Fruit fly (Drosophila melanogaster): Measurements from ENCODE around the gene CG12155.
A peak's percentile ranks its signal among the peaks of the same experiment; 100 is the strongest.

Gene CG12155

DNA sequence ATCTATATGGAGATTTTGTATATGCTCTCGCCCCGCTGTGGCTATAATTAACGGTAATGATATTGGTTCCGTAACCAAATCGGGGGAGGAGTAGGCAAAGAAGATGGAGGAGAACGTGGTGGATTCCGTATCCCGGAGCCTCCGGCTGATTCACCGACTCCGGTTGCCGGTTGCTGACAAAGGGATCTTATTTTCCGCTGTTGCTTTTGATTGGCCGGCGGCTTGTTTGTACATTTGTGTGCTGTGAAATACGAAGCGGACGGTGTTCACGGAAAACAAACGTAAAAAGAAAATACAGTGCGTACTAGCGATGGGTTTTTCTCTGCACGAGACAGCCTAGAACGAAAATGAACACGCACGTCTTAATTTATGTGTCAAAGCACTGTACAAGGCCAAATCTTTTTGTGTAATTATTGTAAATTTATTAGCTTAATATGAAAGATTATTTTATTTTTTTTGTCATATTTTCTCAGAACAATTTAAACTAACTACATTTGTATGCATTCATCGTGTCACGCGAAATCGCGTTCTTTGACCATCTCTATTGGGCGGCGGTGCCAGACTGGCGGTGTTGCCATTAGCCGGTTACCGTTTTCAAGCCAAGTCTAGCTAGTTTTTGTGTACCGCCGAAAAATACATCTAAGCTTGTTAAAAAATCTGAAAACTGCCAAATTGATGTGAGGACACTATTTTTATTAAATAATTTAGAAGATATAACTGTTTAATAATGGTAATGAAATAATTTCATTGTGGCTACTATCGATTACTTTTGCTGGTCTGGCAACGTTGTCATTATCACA lies 5.8 kb downstream of the CG12155 start, which contains the start of the genes Pdp and Rab39 (continued):
- peak; percentile 98 for TF ChIP-seq Dll (GFP tag; IDR thresholded peaks at IDR 0.05; ENCODE audit: partially characterized antibody)
- peak; percentile 78 for TF ChIP-seq CG10147 (GFP tag; optimal IDR thresholded peaks at IDR 0.05)
- TF ChIP-seq CG10267 (tag; optimal IDR thresholded peaks at IDR 0.05) = peak; percentile 64
- TF ChIP-seq CG18619 (GFP tag; optimal IDR thresholded peaks at IDR 0.05) = peak; percentile 68
- peak; percentile 78 for TF ChIP-seq Hmr (GFP tag; optimal IDR thresholded peaks at IDR 0.05)
- TF ChIP-seq Hey (tag; optimal IDR thresholded peaks at IDR 0.05) = no peak
- peak; percentile 88 for TF ChIP-seq Rfx (GFP tag; IDR thresholded peaks at IDR 0.05)
- peak; percentile 22 for TF ChIP-seq psq (GFP tag; optimal IDR thresholded peaks at IDR 0.05)
- TF ChIP-seq CG4730 (GFP tag; IDR thresholded peaks at IDR 0.05) = 0 out of 2 replicates have a peak, but pooled peaks have one; percentile 18
- TF ChIP-seq CG7556 (GFP tag; optimal IDR thresholded peaks at IDR 0.05) = peak; percentile 67
- peak; percentile 42 for TF ChIP-seq dm (GFP tag; optimal IDR thresholded peaks at IDR 0.05)
- TF ChIP-seq nau (GFP tag; optimal IDR thresholded peaks at IDR 0.05) = no peak
- no peak for TF ChIP-seq tap (tag; optimal IDR thresholded peaks at IDR 0.05)
- TF ChIP-seq CG14441 (GFP tag; IDR thresholded peaks at IDR 0.05) = peak; percentile 76; the same call in 1 of the 2 replicates
- no peak for TF ChIP-seq Eip74EF (GFP tag; optimal IDR thresholded peaks at IDR 0.05)
- TF ChIP-seq Scr (GFP tag; IDR thresholded peaks at IDR 0.05; ENCODE audit: partially characterized antibody) = peak; percentile 96
- TF ChIP-seq crc (GFP tag; optimal IDR thresholded peaks at IDR 0.05) = no peak
- TF ChIP-seq CG31388 (GFP tag; optimal IDR thresholded peaks at IDR 0.05) = peak; percentile 11
- peak; percentile 92 for TF ChIP-seq CG34224 (GFP tag; IDR thresholded peaks at IDR 0.05; ENCODE audit: partially characterized antibody)
- TF ChIP-seq Dip3 (GFP tag; optimal IDR thresholded peaks at IDR 0.05) = peak; percentile 68
- TF ChIP-seq CG17829 (tag; optimal IDR thresholded peaks at IDR 0.05) = peak; percentile 81
- TF ChIP-seq exex (tag; optimal IDR thresholded peaks at IDR 0.05) = no peak
- TF ChIP-seq HHEX (GFP tag; optimal IDR thresholded peaks at IDR 0.05) = peak; percentile 66
- TF ChIP-seq croc (GFP tag; conservative IDR thresholded peaks at IDR 0.05) = peak; percentile 73
- TF ChIP-seq CG14860 (GFP tag; IDR thresholded peaks at IDR 0.05; ENCODE audit: partially characterized antibody) = peak; percentile 91
- TF ChIP-seq CG1792 (GFP tag; optimal IDR thresholded peaks at IDR 0.05) = peak; percentile 8
- peak in 1 of 3 experiments; percentile 71 for TF ChIP-seq lola (GFP tag; optimal IDR thresholded peaks at IDR 0.05)
- TF ChIP-seq Hr51 (GFP tag; optimal IDR thresholded peaks at IDR 0.05) = peak; percentile 66
- TF ChIP-seq Awh (GFP tag; IDR thresholded peaks at IDR 0.05) = no peak
- peak; percentile 75; the same call in 2 of the 3 replicates for TF ChIP-seq CG11093 (GFP tag; IDR thresholded peaks at IDR 0.05)
- TF ChIP-seq gce (GFP tag; IDR thresholded peaks at IDR 0.05) = 0 out of 3 replicates have a peak, but pooled peaks have one; percentile 55
- peak; percentile 78 for TF ChIP-seq NfI (GFP tag; optimal IDR thresholded peaks at IDR 0.05)
- peak; percentile 26 for TF ChIP-seq Dp (GFP tag; optimal IDR thresholded peaks at IDR 0.05)
- TF ChIP-seq CG17802 (tag; optimal IDR thresholded peaks at IDR 0.05) = peak; percentile 23
- TF ChIP-seq CG43689 (GFP tag; IDR thresholded peaks at IDR 0.05) = no peak
- peak; percentile 72; the same call in 1 of the 2 replicates for TF ChIP-seq ranshi (GFP tag; IDR thresholded peaks at IDR 0.05)
- peak; percentile 94 for TF ChIP-seq knrl (GFP tag; IDR thresholded peaks at IDR 0.05; ENCODE audit: partially characterized antibody)
- peak; percentile 86 for TF ChIP-seq CG9817 (tag; optimal IDR thresholded peaks at IDR 0.05)
- peak; percentile 54 for TF ChIP-seq CG16863 (GFP tag; optimal IDR thresholded peaks at IDR 0.05)
- peak; percentile 70 for TF ChIP-seq CG4820 (GFP tag; optimal IDR thresholded peaks at IDR 0.05)
- TF ChIP-seq unc-4 (GFP tag; IDR thresholded peaks at IDR 0.05; ENCODE audit: partially characterized antibody) = peak; percentile 90
- TF ChIP-seq Side (GFP tag; optimal IDR thresholded peaks at IDR 0.05) = no peak
- peak; percentile 89 for TF ChIP-seq lilli (GFP tag; optimal IDR thresholded peaks at IDR 0.05)
- peak; percentile 75 for TF ChIP-seq CG9727 (GFP tag; optimal IDR thresholded peaks at IDR 0.05)
- peak; percentile 57 for TF ChIP-seq cwo (GFP tag; optimal IDR thresholded peaks at IDR 0.05)
- TF ChIP-seq Hr78 (GFP tag; optimal IDR thresholded peaks at IDR 0.05) = no peak

Data from whole organism, embryonic.